Worm (Caenorhabditis elegans): Measurements from ENCODE around the gene ZK1098.6.

ZK1098.6 gene

DNA sequence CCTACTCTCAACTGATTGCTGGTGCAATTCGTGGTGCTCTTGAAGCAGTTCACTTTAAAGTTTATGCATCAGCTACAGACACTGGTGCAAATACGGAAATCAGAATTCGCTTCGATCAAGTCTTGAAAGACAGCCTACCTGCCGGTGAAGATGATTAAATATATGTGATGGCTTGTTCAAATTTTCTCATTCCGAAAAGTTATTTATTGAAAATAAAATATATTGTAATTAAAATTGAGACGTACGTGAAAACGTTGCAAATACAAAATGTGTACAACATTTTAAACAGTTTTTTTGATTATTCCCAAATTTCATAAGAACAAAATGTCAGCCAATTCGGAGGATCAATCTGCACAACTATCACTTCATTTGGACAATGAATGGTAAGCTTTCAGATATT lies at the start of gene ZK1098.6:
Gene ZK1098.6, plus strand, starts transcription at position 301 of the 400 bp plus-strand sequence.
- TF ChIP-seq rbr-2 (tag; optimal IDR thresholded peaks at IDR 0.05) (no peak), nhr-102 (tag; optimal IDR thresholded peaks at IDR 0.05) (no peak), madf-9 (GFP tag; conservative IDR thresholded peaks at IDR 0.05) (no peak), nhr-77 (tag; optimal IDR thresholded peaks at IDR 0.05) (no peak), R02D3.7 (tag; optimal IDR thresholded peaks at IDR 0.05) (no peak), zip-11 (GFP tag; IDR thresholded peaks at IDR 0.05) (no peak), lin-15B (tag; optimal IDR thresholded peaks at IDR 0.05) (no peak), F10B5.3 (tag; optimal IDR thresholded peaks at IDR 0.05) (no peak), egl-43 (GFP tag; IDR thresholded peaks at IDR 0.05) (no peak)

- TF ChIP-seq aha-1 (tag) (peak; percentile 73), mes-2 (tag; optimal IDR thresholded peaks at IDR 0.05; ENCODE audit: poor library complexity, severe bottlenecking) (no peak), saeg-2 (GFP tag; IDR thresholded peaks at IDR 0.05) (no peak), D1046.2 (GFP tag; IDR thresholded peaks at IDR 0.05) (no peak), lsy-2 (tag; optimal IDR thresholded peaks at IDR 0.05) (peak in 1 of 2 experiments; percentile 17), nhr-102 (tag; optimal IDR thresholded peaks at IDR 0.05) (no peak), hif-1 (tag; optimal IDR thresholded peaks at IDR 0.05) (no peak), zag-1 (tag; optimal IDR thresholded peaks at IDR 0.05) (no peak), zfp-3 (GFP tag; conservative IDR thresholded peaks at IDR 0.05) (no peak)
These were observed 44.4 kb upstream of the ZK1098.6 start for ce11 chrIII:9482423-9482993.

DNA sequence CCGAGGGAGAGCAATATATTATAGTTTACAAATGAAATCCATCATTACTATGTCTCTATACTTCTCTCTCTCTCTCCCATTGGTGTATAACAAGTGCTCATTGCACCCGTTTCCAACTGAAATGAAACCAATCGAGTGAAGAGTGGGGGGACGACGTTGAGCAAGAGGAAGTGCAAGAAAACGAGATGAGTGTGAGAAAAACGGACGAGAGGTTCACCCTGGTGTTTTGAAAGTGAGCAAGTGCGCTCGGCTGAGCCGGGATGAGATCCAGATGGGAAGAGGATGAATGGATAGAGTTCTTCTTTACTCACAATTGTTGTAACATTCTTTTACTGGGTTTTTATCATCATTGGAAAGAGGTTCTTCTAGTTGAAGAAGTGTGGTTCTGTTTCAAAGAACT lies 43.2 kb upstream of the ZK1098.6 start:
- TF ChIP-seq dve-1 (tag; optimal IDR thresholded peaks at IDR 0.05; ENCODE audit: insufficient read depth) (no peak), zfp-3 (GFP tag; conservative IDR thresholded peaks at IDR 0.05) (no peak), unc-62 (GFP tag; optimal IDR thresholded peaks at IDR 0.05 in 1 of 2) (peak in 1 of 2 experiments; percentile 23), unc-62 (tag; optimal IDR thresholded peaks at IDR 0.05) (no peak), sdz-12 (GFP tag; optimal IDR thresholded peaks at IDR 0.05) (no peak), mxl-2 (GFP tag; conservative IDR thresholded peaks at IDR 0.05) (no peak), snpc-1.2 (GFP tag; IDR thresholded peaks at IDR 0.05) (no peak), mep-1 (tag; optimal IDR thresholded peaks at IDR 0.05) (peak; percentile 4), nhr-48 (tag; optimal IDR thresholded peaks at IDR 0.05) (peak; percentile 3), mes-2 (tag; optimal IDR thresholded peaks at IDR 0.05; ENCODE audit: poor library complexity, severe bottlenecking) (peak; percentile 34), nhr-11 (tag; optimal IDR thresholded peaks at IDR 0.05) (peak; percentile 21), rbr-2 (tag; optimal IDR thresholded peaks at IDR 0.05) (peak; percentile 18)

DNA sequence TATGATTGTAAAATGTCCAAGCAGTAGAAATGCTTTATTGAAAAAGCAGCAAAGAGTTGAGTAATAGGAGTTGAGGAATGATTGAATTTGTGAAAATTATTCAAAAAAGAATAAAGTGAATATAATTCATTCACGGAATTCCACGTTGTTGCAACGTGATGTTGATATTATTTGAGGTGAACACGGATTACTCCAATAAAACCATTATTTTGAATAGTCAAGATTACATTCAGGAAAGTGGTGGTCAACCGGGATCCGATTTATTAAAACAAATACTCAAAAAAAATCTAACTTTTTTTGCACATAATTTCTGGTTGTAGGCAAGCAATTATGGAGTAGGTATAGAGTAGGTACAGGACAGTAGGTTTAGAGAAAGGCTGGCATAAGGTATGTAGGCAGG lies 41.6 kb upstream of the ZK1098.6 start, which contains the start of gene bre-3:
Gene bre-3, minus strand, starts transcription at position 101 of the 400 bp plus-strand sequence.
- TF ChIP-seq pqm-1 (tag; optimal IDR thresholded peaks at IDR 0.05) (no peak), aha-1 (tag) (peak; percentile 69)

ce11 chrIII:9487454-9487853 lies 39.5 kb upstream of the ZK1098.6 start:
- peak; percentile 53 for TF ChIP-seq dmd-6 (GFP tag; IDR thresholded peaks at IDR 0.05)
- peak; percentile 66 for TF ChIP-seq pqm-1 (tag; optimal IDR thresholded peaks at IDR 0.05)
- no peak for TF ChIP-seq attf-4 (tag; optimal IDR thresholded peaks at IDR 0.05)
- TF ChIP-seq daf-16 (GFP tag; optimal IDR thresholded peaks at IDR 0.05): no peak
- peak; percentile 85 for TF ChIP-seq daf-16 (tag; optimal IDR thresholded peaks at IDR 0.05)
- TF ChIP-seq lin-15B (tag; optimal IDR thresholded peaks at IDR 0.05): no peak
- TF ChIP-seq nhr-77 (tag; optimal IDR thresholded peaks at IDR 0.05): peak; percentile 54
- TF ChIP-seq nhr-102 (tag; optimal IDR thresholded peaks at IDR 0.05): no peak
- TF ChIP-seq Y5F2A.4 (GFP tag; optimal IDR thresholded peaks at IDR 0.05): no peak
- no peak for TF ChIP-seq daf-12 (tag; optimal IDR thresholded peaks at IDR 0.05)
- TF ChIP-seq hlh-11 (tag; optimal IDR thresholded peaks at IDR 0.05): peak; percentile 31
- TF ChIP-seq nhr-28 (tag; optimal IDR thresholded peaks at IDR 0.05): peak; percentile 53
- TF ChIP-seq jun-1 (tag; optimal IDR thresholded peaks at IDR 0.05): no peak
- TF ChIP-seq zfp-3 (GFP tag; conservative IDR thresholded peaks at IDR 0.05): no peak
- TF ChIP-seq hif-1 (tag; optimal IDR thresholded peaks at IDR 0.05): no peak
- no peak for TF ChIP-seq ceh-32 (tag; optimal IDR thresholded peaks at IDR 0.05; ENCODE audit: poor library complexity)
- TF ChIP-seq hmg-1.1 (GFP tag; IDR thresholded peaks at IDR 0.05): no peak
- peak; percentile 67 for TF ChIP-seq dve-1 (tag; optimal IDR thresholded peaks at IDR 0.05; ENCODE audit: insufficient read depth)
- no peak for TF ChIP-seq spr-1 (tag; optimal IDR thresholded peaks at IDR 0.05)
- no peak for TF ChIP-seq zfp-2 (tag; optimal IDR thresholded peaks at IDR 0.05)
